Worm (Caenorhabditis elegans) whole organism, L3 larva: ENCODE results near the gene dhs-12.

Experiments
- R02D3.7 ChIP-seq: fragments of 150-350 bp; optimal IDR thresholded peaks from 2 replicates; lab custom pipeline; 2014; ENCODE audit warnings: missing biosample characterization, missing genetic modification characterization
- ZK546.5 ChIP-seq: sonication (generic microtip); optimal IDR thresholded peaks from 2 replicates; lab custom pipeline; 2017; ENCODE audit warnings: missing biosample characterization, missing genetic modification characterization
- aly-2 ChIP-seq: fragments of 150-350 bp; optimal IDR thresholded peaks from 2 replicates; lab custom pipeline; 2014; ENCODE audit warnings: missing biosample characterization, missing genetic modification characterization
- ama-1 ChIP-seq: fragments of 150-350 bp; optimal IDR thresholded peaks from 2 replicates; lab custom pipeline; 2018
- ceh-16 ChIP-seq: sonication (generic microtip); optimal IDR thresholded peaks from 2 replicates; lab custom pipeline; 2017; ENCODE audit warnings: missing biosample characterization, missing genetic modification characterization
- ceh-82 ChIP-seq: fragments of 150-350 bp; optimal IDR thresholded peaks from 2 replicates; lab custom pipeline; 2014; ENCODE audit warnings: missing biosample characterization, missing genetic modification characterization
- ceh-9 ChIP-seq: sonication (generic microtip); optimal IDR thresholded peaks from 2 replicates; lab custom pipeline; 2018; ENCODE audit warnings: missing biosample characterization, missing genetic modification characterization
- daf-12 ChIP-seq: fragments of 150-350 bp; optimal IDR thresholded peaks from 2 replicates; lab custom pipeline; 2014; ENCODE audit warnings: missing biosample characterization, missing genetic modification reagents, missing genetic modification characterization
- egl-27 ChIP-seq: sonication (generic microtip); optimal IDR thresholded peaks from 4 replicates; lab custom pipeline; 2017; ENCODE audit warnings: missing biosample characterization, missing genetic modification reagents, missing genetic modification characterization
- egl-5 ChIP-seq: fragments of 150-350 bp; optimal IDR thresholded peaks from 2 replicates; lab custom pipeline; 2017; ENCODE audit warnings: missing biosample characterization, missing genetic modification reagents, missing genetic modification characterization, inconsistent platforms
- elt-2 ChIP-seq: sonication (generic microtip); optimal IDR thresholded peaks from 2 replicates; lab custom pipeline; 2016; ENCODE audit warnings: missing genetic modification reagents, mild to moderate bottlenecking, missing genetic modification characterization, missing compliant biosample characterization
- elt-3 ChIP-seq, 3 experiments: fragments of 150-350 bp in 1 of 3; sonication (generic microtip) in 2 of 3; optimal IDR thresholded peaks; 2 replicates in 2 of 3; 4 replicates in 1 of 3; lab custom pipeline; 2014 to 2017; ENCODE audit warnings: missing biosample characterization in 3 of 3, missing genetic modification characterization in 3 of 3
- fkh-10 ChIP-seq: sonication (generic microtip); optimal IDR thresholded peaks from 2 replicates; lab custom pipeline; 2017; ENCODE audit warnings: missing biosample characterization, missing genetic modification reagents, missing genetic modification characterization
- fkh-2 ChIP-seq: fragments of 150-350 bp; optimal IDR thresholded peaks from 2 replicates; lab custom pipeline; 2014; ENCODE audit warnings: missing biosample characterization, missing genetic modification reagents, missing genetic modification characterization
- fos-1 ChIP-seq: fragments of 150-350 bp; optimal IDR thresholded peaks from 2 replicates; lab custom pipeline; 2014; ENCODE audit warnings: missing biosample characterization, missing genetic modification characterization
- hmg-11 ChIP-seq: sonication (generic microtip); optimal IDR thresholded peaks from 2 replicates; lab custom pipeline; 2016; ENCODE audit warnings: missing genetic modification characterization, missing compliant biosample characterization
- jun-1 ChIP-seq: fragments of 150-350 bp; optimal IDR thresholded peaks from 2 replicates; lab custom pipeline; 2014; ENCODE audit warnings: missing biosample characterization, missing genetic modification reagents, missing genetic modification characterization
- lin-15B ChIP-seq: fragments of 150-350 bp; optimal IDR thresholded peaks from 2 replicates; lab custom pipeline; 2014; ENCODE audit warnings: missing biosample characterization, missing genetic modification characterization
- lin-39 ChIP-seq: fragments of 150-350 bp; optimal IDR thresholded peaks from 2 replicates; lab custom pipeline; 2018; ENCODE audit warnings: missing biosample characterization, missing genetic modification reagents, missing genetic modification characterization
- lsy-12 ChIP-seq: sonication (generic microtip); optimal IDR thresholded peaks from 2 replicates; lab custom pipeline; 2016; ENCODE audit warnings: mild to moderate bottlenecking, missing genetic modification characterization, missing compliant biosample characterization
- mml-1 ChIP-seq: fragments of 150-350 bp; sonication (generic microtip); optimal IDR thresholded peaks from 3 replicates; lab custom pipeline; 2014; ENCODE audit warnings: missing biosample characterization, missing genetic modification characterization
- nfya-1 ChIP-seq: sonication (generic microtip); optimal IDR thresholded peaks from 2 replicates; lab custom pipeline; 2017; ENCODE audit warnings: missing genetic modification characterization, mild to moderate bottlenecking, missing compliant biosample characterization, antibody characterized with exemption, moderate library complexity; ENCODE audit not compliant: insufficient read depth
- nhr-11 ChIP-seq: fragments of 150-350 bp; optimal IDR thresholded peaks from 2 replicates; lab custom pipeline; 2014; ENCODE audit warnings: missing biosample characterization, missing genetic modification characterization
- nhr-12 ChIP-seq: fragments of 150-350 bp; optimal IDR thresholded peaks from 2 replicates; lab custom pipeline; 2014; ENCODE audit warnings: missing biosample characterization, missing genetic modification characterization
- nhr-237 ChIP-seq: fragments of 150-350 bp; optimal IDR thresholded peaks from 2 replicates; lab custom pipeline; 2014; ENCODE audit warnings: missing biosample characterization, missing genetic modification characterization
- nhr-25 ChIP-seq: sonication (generic microtip); optimal IDR thresholded peaks from 2 replicates; lab custom pipeline; 2017; ENCODE audit warnings: missing biosample characterization, missing genetic modification characterization
- nhr-67 ChIP-seq: fragments of 150-350 bp; optimal IDR thresholded peaks from 2 replicates; lab custom pipeline; 2014; ENCODE audit warnings: missing biosample characterization, missing genetic modification characterization
- pha-4 ChIP-seq: fragments of 150-350 bp; optimal IDR thresholded peaks from 2 replicates; lab custom pipeline; 2014; ENCODE audit warnings: missing biosample characterization, missing genetic modification reagents, missing genetic modification characterization
- skn-1 ChIP-seq: fragments of 150-350 bp; optimal IDR thresholded peaks from 2 replicates; lab custom pipeline; 2014; ENCODE audit warnings: missing biosample characterization, missing genetic modification characterization
- snpc-4 ChIP-seq: fragments of 150-350 bp; optimal IDR thresholded peaks from 2 replicates; lab custom pipeline; 2014; ENCODE audit warnings: missing biosample characterization, missing genetic modification characterization
- tbx-2 ChIP-seq: sonication (generic microtip); optimal IDR thresholded peaks from 2 replicates; lab custom pipeline; 2016; ENCODE audit warnings: mild to moderate bottlenecking, missing genetic modification characterization, missing compliant biosample characterization
- unc-62 ChIP-seq: fragments of 150-350 bp; sonication (generic microtip); optimal IDR thresholded peaks from 4 replicates; lab custom pipeline; 2014; ENCODE audit warnings: missing biosample characterization, missing genetic modification reagents, missing genetic modification characterization
- zag-1 ChIP-seq: fragments of 150-350 bp; optimal IDR thresholded peaks from 2 replicates; lab custom pipeline; 2014; ENCODE audit warnings: missing biosample characterization, missing genetic modification characterization
- ztf-11 ChIP-seq: fragments of 150-350 bp; optimal IDR thresholded peaks from 2 replicates; lab custom pipeline; 2014; ENCODE audit warnings: missing biosample characterization, missing genetic modification characterization
- ztf-4 ChIP-seq: fragments of 150-350 bp; optimal IDR thresholded peaks from 2 replicates; lab custom pipeline; 2014; ENCODE audit warnings: missing biosample characterization, missing genetic modification characterization

The dhs-12 gene

ce11 chrIV:10153479-10153878 is 11.2 kb downstream of the dhs-12 start:
- no peak for TF ChIP-seq daf-12 (tag; lab: Kevin White, UChicago)
- no peak for TF ChIP-seq elt-2 (tag; lab: Kevin White, UChicago)
- no peak for TF ChIP-seq nhr-237 (tag; lab: Kevin White, UChicago)
- no peak for TF ChIP-seq ztf-4 (tag; lab: Kevin White, UChicago)
- TF ChIP-seq aly-2 (tag; lab: Kevin White, UChicago), result no peak
- no peak for TF ChIP-seq elt-3 (tag; optimal IDR thresholded peaks at IDR 0.05; lab: Kevin White, UChicago)
- TF ChIP-seq zag-1 (tag; lab: Kevin White, UChicago), result no peak
- no peak for TF ChIP-seq ztf-11 (tag; lab: Kevin White, UChicago)
- TF ChIP-seq nhr-67 (tag; lab: Kevin White, UChicago), result no peak
- no peak for TF ChIP-seq fos-1
- no peak for TF ChIP-seq ama-1 (lab: Kevin White, UChicago)
- TF ChIP-seq pha-4 (tag; lab: Kevin White, UChicago), result no peak
- TF ChIP-seq R02D3.7, result no peak
- no peak for TF ChIP-seq nfya-1
- TF ChIP-seq lin-15B, result no peak
- TF ChIP-seq egl-27 (tag; lab: Kevin White, UChicago), result no peak
- TF ChIP-seq ceh-9 (tag; lab: Kevin White, UChicago), result no peak
- TF ChIP-seq mml-1 (tag; lab: Kevin White, UChicago), result no peak
- TF ChIP-seq snpc-4 (tag; lab: Kevin White, UChicago), result no peak
- no peak for TF ChIP-seq ceh-16 (tag; lab: Kevin White, UChicago)

- TF ChIP-seq skn-1 (tag; lab: Kevin White, UChicago) (no peak), elt-2 (tag; lab: Kevin White, UChicago) (no peak), ztf-4 (tag; lab: Kevin White, UChicago) (no peak), fkh-2 (tag; lab: Kevin White, UChicago) (no peak), nhr-11 (tag; lab: Kevin White, UChicago) (no peak), mml-1 (tag; lab: Kevin White, UChicago) (no peak), jun-1 (tag; lab: Kevin White, UChicago) (no peak)
Measured at ce11 chrIV:10155475-10155874, 13.2 kb downstream of the dhs-12 start, which contains the start of gene ttr-54. Gene ttr-54, plus strand, starts transcription at chrIV:10155775.

- TF ChIP-seq lsy-12 (tag; lab: Kevin White, UChicago) (no peak), ztf-4 (tag; lab: Kevin White, UChicago) (no peak), unc-62 (GFP tag; lab: Kevin White, UChicago) (no peak), zag-1 (tag; lab: Kevin White, UChicago) (no peak), tbx-2 (tag; lab: Kevin White, UChicago) (no peak), nhr-25 (tag; lab: Kevin White, UChicago) (no peak), ceh-9 (tag; lab: Kevin White, UChicago) (no peak)
- TF ChIP-seq, all 47 proteins: peak for 0
Measured at ce11 chrIV:10157034-10157433, 14.8 kb downstream of the dhs-12 start.

ce11 chrIV:10157489-10158088 is 15.3 kb downstream of the dhs-12 start, which contains the start of gene ttr-53:
Gene ttr-53, plus strand, starts transcription at chrIV:10158038.
- no peak for TF ChIP-seq egl-5 (tag; lab: Kevin White, UChicago)
- TF ChIP-seq ceh-82 (tag; lab: Kevin White, UChicago), result no peak

- TF ChIP-seq egl-5 (tag; lab: Kevin White, UChicago) (no peak), hmg-11 (no peak), lin-39 (tag; lab: Kevin White, UChicago) (no peak), ZK546.5 (no peak), fkh-10 (no peak), nhr-12 (tag; lab: Kevin White, UChicago) (no peak), ceh-82 (tag; lab: Kevin White, UChicago) (no peak), skn-1 (tag; lab: Kevin White, UChicago) (no peak), pha-4 (tag; lab: Kevin White, UChicago) (no peak)
Measured at ce11 chrIV:10161706-10162105, 19.5 kb downstream of the dhs-12 start, which contains the start of gene pps-1. Gene pps-1, plus strand, starts transcription at chrIV:10162006.
